Worm (Caenorhabditis elegans) whole organism, young adult: Measurements from ENCODE around the gene K07D4.4.

Source experiments
- B0019.2 ChIP-seq: fragments of 200-800 bp; sonication (Bioruptor generic); conservative IDR thresholded peaks from 2 replicates; pipeline ENCODE4 v1.3.6; 2022; ENCODE audit warnings: missing genetic modification reagents, missing genetic modification characterization, missing compliant biosample characterization
- B0261.1 ChIP-seq: sonication (generic microtip); optimal IDR thresholded peaks from 2 replicates; lab custom pipeline; 2016; ENCODE audit warnings: mild to moderate bottlenecking, missing genetic modification characterization, moderate library complexity, missing compliant biosample characterization
- B0336.3 ChIP-seq: fragments of 200-800 bp; sonication (Bioruptor generic); IDR thresholded peaks from 2 replicates; pipeline ENCODE4 v1.3.6; 2022; ENCODE audit warnings: missing genetic modification characterization, missing compliant biosample characterization
- C17E4.6 ChIP-seq: fragments of 200-800 bp; sonication (Bioruptor generic); IDR thresholded peaks from 2 replicates; pipeline ENCODE4 v1.3.6; 2022; ENCODE audit warnings: missing genetic modification reagents, missing genetic modification characterization, missing compliant biosample characterization
- F33H1.4 ChIP-seq: fragments of 200-800 bp; sonication (Bioruptor generic); IDR thresholded peaks from 2 replicates; pipeline ENCODE4 v1.3.6; 2022; ENCODE audit warnings: missing genetic modification reagents, missing genetic modification characterization, missing compliant biosample characterization
- F37B4.10 ChIP-seq: fragments of 200-800 bp; sonication (Bioruptor generic); IDR thresholded peaks from 2 replicates; pipeline ENCODE4 v1.3.6; 2022; ENCODE audit warnings: missing genetic modification characterization, missing compliant biosample characterization
- F39B2.1 ChIP-seq: fragments of 200-800 bp; sonication (Bioruptor generic); IDR thresholded peaks from 2 replicates; pipeline ENCODE4 v1.3.6; 2022; ENCODE audit warnings: missing genetic modification reagents, missing genetic modification characterization, missing compliant biosample characterization
- F52B5.7 ChIP-seq: sonication (generic microtip); optimal IDR thresholded peaks from 2 replicates; lab custom pipeline; 2016; ENCODE audit warnings: mild to moderate bottlenecking, missing genetic modification characterization, missing compliant biosample characterization
- F57C9.4 ChIP-seq: sonication (generic microtip); optimal IDR thresholded peaks from 2 replicates; lab custom pipeline; 2017; ENCODE audit warnings: mild to moderate bottlenecking, missing genetic modification characterization, missing compliant biosample characterization
- T07F8.4 ChIP-seq: sonication (generic microtip); optimal IDR thresholded peaks from 2 replicates; lab custom pipeline; 2016; ENCODE audit warnings: mild to moderate bottlenecking, missing genetic modification characterization, moderate library complexity, missing compliant biosample characterization
- T26A5.8 ChIP-seq: sonication (generic microtip); optimal IDR thresholded peaks from 2 replicates; lab custom pipeline; 2016; ENCODE audit warnings: missing genetic modification characterization, missing compliant biosample characterization
- Y53F4B.3 ChIP-seq: fragments of 200-800 bp; sonication (Bioruptor generic); IDR thresholded peaks from 2 replicates; pipeline ENCODE4 v1.3.6; 2022; ENCODE audit warnings: missing genetic modification reagents, missing genetic modification characterization, missing compliant biosample characterization
- Y53G8AR.9 ChIP-seq: fragments of 200-800 bp; sonication (Bioruptor generic); conservative IDR thresholded peaks from 2 replicates; pipeline ENCODE4 v1.3.6; 2022; ENCODE audit warnings: missing genetic modification reagents, missing genetic modification characterization, missing compliant biosample characterization
- ama-1 ChIP-seq, 3 experiments: fragments of 150-350 bp in 1 of 3; sonication (generic microtip) in 2 of 3; optimal IDR thresholded peaks; 2 replicates each; lab custom pipeline; 2014 to 2018; ENCODE audit warnings: missing biosample characterization in 2 of 3, missing genetic modification characterization in 2 of 3, missing genetic modification reagents in 2 of 3
- atf-7 ChIP-seq: sonication (generic microtip); optimal IDR thresholded peaks from 2 replicates; lab custom pipeline; 2017; ENCODE audit warnings: mild to moderate bottlenecking, missing genetic modification characterization, missing compliant biosample characterization
- athp-1 ChIP-seq: sonication (generic microtip); optimal IDR thresholded peaks from 2 replicates; lab custom pipeline; 2017; ENCODE audit warnings: mild to moderate bottlenecking, missing genetic modification characterization, missing compliant biosample characterization
- attf-5 ChIP-seq: fragments of 200-800 bp; sonication (Bioruptor generic); optimal IDR thresholded peaks from 2 replicates; lab custom pipeline; 2018; ENCODE audit warnings: mild to moderate bottlenecking, missing genetic modification characterization, missing compliant biosample characterization
- attf-6 ChIP-seq: fragments of 200-800 bp; sonication (Bioruptor generic); IDR thresholded peaks from 2 replicates; pipeline ENCODE4 v1.3.6; 2022; ENCODE audit warnings: missing genetic modification reagents, missing genetic modification characterization, missing compliant biosample characterization
- ceh-58 ChIP-seq: fragments of 200-800 bp; sonication (Bioruptor generic); IDR thresholded peaks from 2 replicates; pipeline ENCODE4 v1.3.6; 2022; ENCODE audit warnings: missing genetic modification characterization, missing compliant biosample characterization
- ceh-79 ChIP-seq: sonication (generic microtip); optimal IDR thresholded peaks from 2 replicates; lab custom pipeline; 2017; ENCODE audit warnings: mild to moderate bottlenecking, missing genetic modification characterization, missing compliant biosample characterization
- ceh-91 ChIP-seq: fragments of 200-800 bp; sonication (Bioruptor generic); IDR thresholded peaks from 2 replicates; pipeline ENCODE4 v1.3.6; 2022; ENCODE audit warnings: missing genetic modification reagents, missing genetic modification characterization, missing compliant biosample characterization
- die-1 ChIP-seq: sonication (generic microtip); optimal IDR thresholded peaks from 2 replicates; lab custom pipeline; 2016; ENCODE audit warnings: missing genotype, mild to moderate bottlenecking, missing genetic modification characterization, missing compliant biosample characterization
- dpff-1 ChIP-seq: sonication (generic microtip); optimal IDR thresholded peaks from 2 replicates; lab custom pipeline; 2017; ENCODE audit warnings: mild to moderate bottlenecking, missing genetic modification characterization, missing compliant biosample characterization
- egrh-3 ChIP-seq: fragments of 200-800 bp; sonication (Bioruptor generic); IDR thresholded peaks from 2 replicates; pipeline ENCODE4 v1.3.6; 2022; ENCODE audit warnings: missing genetic modification reagents, missing genetic modification characterization, missing compliant biosample characterization
- hmg-1.2 ChIP-seq: fragments of 200-800 bp; sonication (Bioruptor generic); IDR thresholded peaks from 2 replicates; pipeline ENCODE4 v1.3.6; 2022; ENCODE audit warnings: missing genetic modification reagents, missing genetic modification characterization, missing compliant biosample characterization
- hmg-20 ChIP-seq: fragments of 200-800 bp; sonication (Bioruptor generic); IDR thresholded peaks from 2 replicates; pipeline ENCODE4 v1.3.6; 2022; ENCODE audit warnings: missing genetic modification reagents, missing genetic modification characterization, missing compliant biosample characterization
- hrde-1 ChIP-seq: sonication (generic microtip); optimal IDR thresholded peaks from 2 replicates; lab custom pipeline; 2016; ENCODE audit warnings: missing genetic modification characterization, mild to moderate bottlenecking, missing compliant biosample characterization, moderate library complexity, missing genotype, missing genetic modification reagents, borderline replicate concordance
- hsf-1 ChIP-seq: fragments of 200-800 bp; sonication (Bioruptor generic); IDR thresholded peaks from 2 replicates; pipeline ENCODE4 v1.3.6; 2022; ENCODE audit warnings: missing genetic modification reagents, missing genetic modification characterization, missing compliant biosample characterization
- lag-1 ChIP-seq: fragments of 200-800 bp; sonication (Bioruptor generic); IDR thresholded peaks from 2 replicates; pipeline ENCODE4 v1.3.6; 2022; ENCODE audit warnings: missing genetic modification reagents, missing genetic modification characterization, missing compliant biosample characterization
- lir-1 ChIP-seq: fragments of 200-800 bp; sonication (Bioruptor generic); conservative IDR thresholded peaks from 2 replicates; pipeline ENCODE4 v1.3.6; 2022; ENCODE audit warnings: missing genetic modification reagents, missing genetic modification characterization, missing compliant biosample characterization
- madf-8 ChIP-seq: fragments of 200-800 bp; sonication (Bioruptor generic); conservative IDR thresholded peaks from 2 replicates; pipeline ENCODE4 v1.3.6; 2022; ENCODE audit warnings: missing genetic modification reagents, missing genetic modification characterization, missing compliant biosample characterization
- nfyb-1 ChIP-seq: fragments of 200-800 bp; sonication (Bioruptor generic); IDR thresholded peaks from 2 replicates; pipeline ENCODE4 v1.3.6; 2022; ENCODE audit warnings: missing genetic modification reagents, missing genetic modification characterization, missing compliant biosample characterization
- nhr-120 ChIP-seq: fragments of 200-800 bp; sonication (Bioruptor generic); IDR thresholded peaks from 2 replicates; pipeline ENCODE4 v1.3.6; 2022; ENCODE audit warnings: missing genetic modification characterization, missing compliant biosample characterization
- pbrm-1 ChIP-seq: fragments of 200-800 bp; sonication (Bioruptor generic); IDR thresholded peaks from 2 replicates; pipeline ENCODE4 v1.3.6; 2022; ENCODE audit warnings: missing genetic modification reagents, missing genetic modification characterization, missing compliant biosample characterization
- rec-8 ChIP-seq, 2 experiments: sonication (generic microtip); optimal IDR thresholded peaks; 2 replicates each; lab custom pipeline; 2016; ENCODE audit warnings: mild to moderate bottlenecking in 2 of 2, missing genetic modification characterization in 2 of 2, missing genetic modification reagents in 2 of 2, missing genotype in 2 of 2, missing biosample characterization in 1 of 2, missing compliant biosample characterization in 1 of 2, moderate library complexity in 1 of 2
- repo-1 ChIP-seq: sonication (generic microtip); optimal IDR thresholded peaks from 2 replicates; lab custom pipeline; 2017; ENCODE audit warnings: mild to moderate bottlenecking, missing genetic modification characterization, missing compliant biosample characterization
- rpc-1 ChIP-seq, 2 experiments: fragments of 150-350 bp in 1 of 2; sonication (generic microtip) in 1 of 2; optimal IDR thresholded peaks; 2 replicates each; lab custom pipeline; 2014 to 2018; ENCODE audit warnings: missing biosample characterization in 1 of 2, missing genetic modification characterization in 1 of 2, missing genetic modification reagents in 1 of 2, missing genotype in 1 of 2
- sea-2 ChIP-seq: fragments of 200-800 bp; sonication (Bioruptor generic); IDR thresholded peaks from 2 replicates; pipeline ENCODE4 v1.3.6; 2022; ENCODE audit warnings: missing genetic modification characterization, missing compliant biosample characterization
- snpc-3.4 ChIP-seq: sonication (generic microtip); optimal IDR thresholded peaks from 2 replicates; lab custom pipeline; 2017; ENCODE audit warnings: missing genetic modification characterization, mild to moderate bottlenecking, missing compliant biosample characterization, antibody characterized with exemption, moderate library complexity, missing genotype, missing genetic modification reagents
- snpc-4 ChIP-seq, 5 experiments: fragments of 150-350 bp in 1 of 5; sonication (generic microtip) in 4 of 5; optimal IDR thresholded peaks; 2 replicates each; lab custom pipeline; 2014 to 2018; ENCODE audit warnings: missing genetic modification characterization in 5 of 5, missing biosample characterization in 3 of 5, antibody characterized with exemption in 2 of 5, mild to moderate bottlenecking in 2 of 5, missing compliant biosample characterization in 2 of 5, missing genotype in 2 of 5, moderate library complexity in 2 of 5, missing genetic modification reagents in 1 of 5
- tbp1 ChIP-seq: fragments of 200-800 bp; sonication (Bioruptor generic); optimal IDR thresholded peaks from 2 replicates; lab custom pipeline; 2018; ENCODE audit warnings: mild to moderate bottlenecking, missing genetic modification characterization, missing compliant biosample characterization
- tbx-9 ChIP-seq: sonication (generic microtip); optimal IDR thresholded peaks from 2 replicates; lab custom pipeline; 2016; ENCODE audit warnings: borderline replicate concordance, missing genetic modification characterization, inconsistent platforms, missing compliant biosample characterization
- tlf-1 ChIP-seq: fragments of 200-800 bp; sonication (Bioruptor generic); optimal IDR thresholded peaks from 2 replicates; lab custom pipeline; 2018; ENCODE audit warnings: mild to moderate bottlenecking, missing genetic modification characterization, missing compliant biosample characterization
- unc-130 ChIP-seq: sonication (generic microtip); optimal IDR thresholded peaks from 2 replicates; lab custom pipeline; 2016; ENCODE audit warnings: missing genetic modification reagents, missing genetic modification characterization, missing compliant biosample characterization
- xnd-1 ChIP-seq: sonication (generic microtip); optimal IDR thresholded peaks from 2 replicates; lab custom pipeline; 2016; ENCODE audit warnings: missing genotype, missing genetic modification reagents, missing genetic modification characterization, missing compliant biosample characterization
- zfh-2 ChIP-seq: fragments of 200-800 bp; sonication (Bioruptor generic); conservative IDR thresholded peaks from 2 replicates; pipeline ENCODE4 v1.3.6; 2022; ENCODE audit warnings: missing genetic modification reagents, missing genetic modification characterization, missing compliant biosample characterization
- ztf-18 ChIP-seq: sonication (generic microtip); optimal IDR thresholded peaks from 2 replicates; lab custom pipeline; 2016; ENCODE audit warnings: missing genotype, mild to moderate bottlenecking, missing genetic modification characterization, missing compliant biosample characterization
- ztf-26 ChIP-seq: sonication (generic microtip); optimal IDR thresholded peaks from 2 replicates; lab custom pipeline; 2017; ENCODE audit warnings: missing genetic modification characterization, missing compliant biosample characterization

The K07D4.4 gene

ce11 chrII:4042696-4043095, 10.5 kb upstream of the K07D4.4 start:
- TF ChIP-seq nhr-120 (GFP tag; lab: Robert Waterston, UW) = no peak
- peak; percentile 58; the same call in 1 of the 2 replicates for TF ChIP-seq hsf-1 (GFP tag; lab: Robert Waterston, UW)
- peak; percentile 90 for TF ChIP-seq B0336.3 (GFP tag; lab: Robert Waterston, UW)
- peak; percentile 55; the same call in 1 of the 2 replicates for TF ChIP-seq F39B2.1
- TF ChIP-seq T07F8.4 (tag; lab: Kevin White, UChicago) = no peak
- TF ChIP-seq tbp1 (GFP tag; lab: Kevin White, UChicago) = peak; percentile 47
- TF ChIP-seq C17E4.6 = peak; percentile 15; the same call in 1 of the 2 replicates
- TF ChIP-seq attf-5 = peak; percentile 26
- no peak for TF ChIP-seq tbx-9
- 0 out of 2 replicates have a peak, but pooled peaks have one; percentile 74 for TF ChIP-seq Y53G8AR.9
- peak; percentile 10 for TF ChIP-seq unc-130 (GFP tag; lab: Kevin White, UChicago)
- TF ChIP-seq madf-8 (GFP tag; lab: Robert Waterston, UW) = peak; percentile 36; the same call in 1 of the 2 replicates
- no peak for TF ChIP-seq snpc-4 (GFP tag; optimal IDR thresholded peaks at IDR 0.05; lab: Kevin White, UChicago)
- no peak for TF ChIP-seq snpc-4 (tag; optimal IDR thresholded peaks at IDR 0.05; lab: Kevin White, UChicago)
- TF ChIP-seq ztf-26 (tag; lab: Kevin White, UChicago) = no peak
- TF ChIP-seq pbrm-1 (GFP tag; lab: Robert Waterston, UW) = 0 out of 2 replicates have a peak, but pooled peaks have one; percentile 24
- no peak for TF ChIP-seq nfyb-1 (GFP tag; lab: Robert Waterston, UW)
- TF ChIP-seq ama-1 (optimal IDR thresholded peaks at IDR 0.05; lab: Kevin White, UChicago) = peak; percentile 42
- TF ChIP-seq ama-1 (GFP tag; optimal IDR thresholded peaks at IDR 0.05; lab: Kevin White, UChicago) = peak in 1 of 2 experiments; percentile 38
- no peak for TF ChIP-seq ceh-91
- peak; percentile 30 for TF ChIP-seq hmg-1.2
- TF ChIP-seq sea-2 (GFP tag; lab: Robert Waterston, UW) = no peak
- no peak for TF ChIP-seq Y53F4B.3
- peak; percentile 69 for TF ChIP-seq hrde-1 (tag; lab: Kevin White, UChicago)
- no peak for TF ChIP-seq repo-1 (tag; lab: Kevin White, UChicago)
- TF ChIP-seq attf-6 (GFP tag; lab: Robert Waterston, UW) = peak; percentile 45; the same call in 1 of the 2 replicates
- TF ChIP-seq athp-1 (tag; lab: Kevin White, UChicago) = peak; percentile 85
- TF ChIP-seq snpc-3.4 (tag; lab: Kevin White, UChicago) = no peak
- no peak for TF ChIP-seq ztf-18 (tag; lab: Kevin White, UChicago)
- no peak for TF ChIP-seq die-1 (tag; lab: Kevin White, UChicago)
- TF ChIP-seq dpff-1 (tag; lab: Kevin White, UChicago) = peak; percentile 38
- no peak for TF ChIP-seq T26A5.8 (tag; lab: Kevin White, UChicago)
- peak; percentile 38 for TF ChIP-seq tlf-1 (GFP tag; lab: Kevin White, UChicago)
- no peak for TF ChIP-seq rpc-1 (optimal IDR thresholded peaks at IDR 0.05; lab: Kevin White, UChicago)
- no peak for TF ChIP-seq rpc-1 (tag; optimal IDR thresholded peaks at IDR 0.05; lab: Kevin White, UChicago)
- TF ChIP-seq F33H1.4 = peak; percentile 36
- TF ChIP-seq B0019.2 (GFP tag; lab: Robert Waterston, UW) = no peak
- peak; percentile 32 for TF ChIP-seq F52B5.7
- no peak for TF ChIP-seq rec-8 (tag; optimal IDR thresholded peaks at IDR 0.05; lab: Kevin White, UChicago)
- no peak for TF ChIP-seq egrh-3
- no peak for TF ChIP-seq ceh-58 (GFP tag; lab: Robert Waterston, UW)
- peak; percentile 37 for TF ChIP-seq ceh-79 (tag; lab: Kevin White, UChicago)
- TF ChIP-seq atf-7 (tag; lab: Kevin White, UChicago) = peak; percentile 58
- TF ChIP-seq xnd-1 = peak; percentile 42
- no peak for TF ChIP-seq F37B4.10 (GFP tag; lab: Robert Waterston, UW)
- TF ChIP-seq F57C9.4 = no peak
- TF ChIP-seq B0261.1 = no peak
- no peak for TF ChIP-seq hmg-20 (GFP tag; lab: Robert Waterston, UW)
- TF ChIP-seq lir-1 = no peak
- no peak for TF ChIP-seq lag-1 (GFP tag; lab: Robert Waterston, UW)
- TF ChIP-seq zfh-2 (GFP tag; lab: Robert Waterston, UW) = no peak
